Worm (Caenorhabditis elegans) whole organism, L4 larva: ENCODE data around the gene F58G11.4.

Experiments
- F37D6.2 ChIP-seq: sonication (generic microtip); optimal IDR thresholded peaks from 2 replicates; lab custom pipeline; 2016; ENCODE audit warnings: mild to moderate bottlenecking, missing genetic modification characterization, missing compliant biosample characterization
- R02D3.7 ChIP-seq: fragments of 150-350 bp; sonication (generic microtip); optimal IDR thresholded peaks from 3 replicates; lab custom pipeline; 2014; ENCODE audit warnings: missing biosample characterization, missing genetic modification characterization
- T20F7.1 ChIP-seq: fragments of 200-800 bp; sonication (Bioruptor generic); optimal IDR thresholded peaks from 2 replicates; lab custom pipeline; 2018; ENCODE audit warnings: mild to moderate bottlenecking, missing genetic modification characterization, missing compliant biosample characterization
- Y105C5A.15 ChIP-seq: fragments of 200-800 bp; sonication (Bioruptor generic); IDR thresholded peaks from 2 replicates; pipeline ENCODE4 v1.3.6; 2022; ENCODE audit warnings: missing genetic modification characterization, missing compliant biosample characterization
- ZK546.5 ChIP-seq, 2 experiments: sonication (generic microtip); optimal IDR thresholded peaks; 2 replicates each; lab custom pipeline; 2017; ENCODE audit warnings: missing biosample characterization in 2 of 2, missing genetic modification characterization in 2 of 2
- aly-2 ChIP-seq: sonication (generic microtip); optimal IDR thresholded peaks from 2 replicates; lab custom pipeline; 2018; ENCODE audit warnings: missing biosample characterization, missing genetic modification characterization
- ceh-82 ChIP-seq: sonication (generic microtip); optimal IDR thresholded peaks from 2 replicates; lab custom pipeline; 2017; ENCODE audit warnings: missing biosample characterization, missing genetic modification characterization
- ces-1 ChIP-seq: fragments of 150-350 bp; sonication (generic microtip); optimal IDR thresholded peaks from 4 replicates; lab custom pipeline; 2014; ENCODE audit warnings: missing biosample characterization, missing genetic modification reagents, missing genetic modification characterization
- daf-16 ChIP-seq, 3 experiments: sonication (generic microtip); optimal IDR thresholded peaks; 2 replicates each; lab custom pipeline; 2016 to 2017; ENCODE audit warnings: missing genetic modification characterization in 3 of 3, missing genetic modification reagents in 3 of 3, mild to moderate bottlenecking in 2 of 3, missing compliant biosample characterization in 2 of 3, missing biosample characterization in 1 of 3, moderate library complexity in 1 of 3
- dmd-9 ChIP-seq: fragments of 200-800 bp; sonication (Bioruptor generic); IDR thresholded peaks from 2 replicates; pipeline ENCODE4 v1.3.6; 2022; ENCODE audit warnings: missing genetic modification reagents, missing genetic modification characterization, missing compliant biosample characterization
- duxl-1 ChIP-seq: sonication (generic microtip); optimal IDR thresholded peaks from 2 replicates; lab custom pipeline; 2016; ENCODE audit warnings: mild to moderate bottlenecking, missing genetic modification characterization, moderate library complexity, missing compliant biosample characterization; ENCODE audit not compliant: poor library complexity
- dve-1 ChIP-seq: sonication (generic microtip); optimal IDR thresholded peaks from 2 replicates; lab custom pipeline; 2017; ENCODE audit warnings: antibody characterized with exemption, mild to moderate bottlenecking, missing genetic modification characterization, missing compliant biosample characterization; ENCODE audit not compliant: insufficient read depth
- egl-43 ChIP-seq: fragments of 200-800 bp; sonication (Bioruptor generic); IDR thresholded peaks from 2 replicates; pipeline ENCODE4 v1.3.6; 2022; ENCODE audit warnings: missing genetic modification reagents, missing genetic modification characterization, missing compliant biosample characterization
- fkh-10 ChIP-seq: fragments of 150-350 bp; optimal IDR thresholded peaks from 2 replicates; lab custom pipeline; 2014; ENCODE audit warnings: missing biosample characterization, missing genetic modification reagents, missing genetic modification characterization
- hlh-11 ChIP-seq: fragments of 200-800 bp; sonication (Bioruptor generic); optimal IDR thresholded peaks from 2 replicates; lab custom pipeline; 2018; ENCODE audit warnings: mild to moderate bottlenecking, missing genetic modification characterization, missing compliant biosample characterization
- lim-7 ChIP-seq: fragments of 200-800 bp; sonication (Bioruptor generic); IDR thresholded peaks from 2 replicates; pipeline ENCODE4 v1.3.6; 2022; ENCODE audit warnings: missing genetic modification characterization, missing compliant biosample characterization
- lin-1 ChIP-seq: fragments of 200-800 bp; sonication (Bioruptor generic); IDR thresholded peaks from 2 replicates; pipeline ENCODE4 v1.3.6; 2022; ENCODE audit warnings: missing genetic modification reagents, missing genetic modification characterization, missing compliant biosample characterization
- lin-15B ChIP-seq: fragments of 150-350 bp; sonication (generic microtip); optimal IDR thresholded peaks from 3 replicates; lab custom pipeline; 2014; ENCODE audit warnings: missing biosample characterization, missing genetic modification characterization
- lin-29 ChIP-seq: fragments of 200-800 bp; sonication (Bioruptor generic); IDR thresholded peaks from 2 replicates; pipeline ENCODE4 v1.3.6; 2022; ENCODE audit warnings: missing genetic modification reagents, missing genetic modification characterization, missing compliant biosample characterization
- lin-39 ChIP-seq: fragments of 150-350 bp; optimal IDR thresholded peaks from 2 replicates; lab custom pipeline; 2014; ENCODE audit warnings: missing biosample characterization, missing genetic modification reagents, missing genetic modification characterization
- lir-3 ChIP-seq: sonication (generic microtip); optimal IDR thresholded peaks from 2 replicates; lab custom pipeline; 2016; ENCODE audit warnings: mild to moderate bottlenecking, missing genetic modification characterization, missing compliant biosample characterization
- lsy-2 ChIP-seq, 2 experiments: fragments of 150-350 bp in 1 of 2; sonication (generic microtip) in 1 of 2; optimal IDR thresholded peaks; 2 replicates each; lab custom pipeline; 2014 to 2017; ENCODE audit warnings: missing biosample characterization in 2 of 2, missing genetic modification characterization in 2 of 2
- madf-9 ChIP-seq: fragments of 200-800 bp; sonication (Bioruptor generic); conservative IDR thresholded peaks from 2 replicates; pipeline ENCODE4 v1.3.6; 2022; ENCODE audit warnings: missing genetic modification reagents, missing genetic modification characterization, missing compliant biosample characterization
- mdl-1 ChIP-seq, 2 experiments: fragments of 150-350 bp in 1 of 2; sonication (generic microtip) in 1 of 2; optimal IDR thresholded peaks; 2 replicates each; lab custom pipeline; 2014 to 2017; ENCODE audit warnings: missing biosample characterization in 2 of 2, missing genetic modification characterization in 2 of 2
- mep-1 ChIP-seq: fragments of 150-350 bp; sonication (generic microtip); optimal IDR thresholded peaks from 3 replicates; lab custom pipeline; 2014; ENCODE audit warnings: missing biosample characterization, missing genetic modification characterization
- mxl-2 ChIP-seq: fragments of 200-800 bp; sonication (Bioruptor generic); conservative IDR thresholded peaks from 2 replicates; pipeline ENCODE4 v1.3.6; 2022; ENCODE audit warnings: missing genetic modification reagents, missing genetic modification characterization, missing compliant biosample characterization
- nhr-102 ChIP-seq: sonication (generic microtip); optimal IDR thresholded peaks from 2 replicates; lab custom pipeline; 2016; ENCODE audit warnings: mild to moderate bottlenecking, missing genetic modification characterization, moderate library complexity, missing compliant biosample characterization
- nhr-237 ChIP-seq: sonication (generic microtip); optimal IDR thresholded peaks from 2 replicates; lab custom pipeline; 2017; ENCODE audit warnings: missing biosample characterization, missing genetic modification characterization
- nhr-42 ChIP-seq: fragments of 200-800 bp; sonication (Bioruptor generic); IDR thresholded peaks from 2 replicates; pipeline ENCODE4 v1.3.6; 2022; ENCODE audit warnings: missing genetic modification characterization, missing compliant biosample characterization
- nhr-6 ChIP-seq: fragments of 150-350 bp; optimal IDR thresholded peaks from 2 replicates; lab custom pipeline; 2014; ENCODE audit warnings: missing biosample characterization, missing genetic modification characterization
- nhr-76 ChIP-seq: fragments of 150-350 bp; optimal IDR thresholded peaks from 2 replicates; lab custom pipeline; 2014; ENCODE audit warnings: missing biosample characterization, missing genetic modification characterization
- nhr-77 ChIP-seq: fragments of 150-350 bp; optimal IDR thresholded peaks from 2 replicates; lab custom pipeline; 2014; ENCODE audit warnings: missing biosample characterization, missing genetic modification characterization
- pha-4 ChIP-seq, 2 experiments: fragments of 150-350 bp in 1 of 2; fragments of 200-800 bp in 1 of 2; sonication (Bioruptor generic) in 1 of 2; IDR thresholded peaks in 1 of 2; optimal IDR thresholded peaks in 1 of 2; 2 replicates each; pipeline versions ENCODE4 v1.3.6 to Lab custom; 2014 to 2022; ENCODE audit warnings: missing genetic modification characterization in 2 of 2, missing genetic modification reagents in 2 of 2, missing biosample characterization in 1 of 2, missing compliant biosample characterization in 1 of 2
- php-3 ChIP-seq: fragments of 200-800 bp; sonication (Bioruptor generic); IDR thresholded peaks from 2 replicates; pipeline ENCODE4 v1.3.6; 2022; ENCODE audit warnings: missing genetic modification reagents, missing genetic modification characterization, missing compliant biosample characterization
- pqm-1 ChIP-seq: sonication (generic microtip); optimal IDR thresholded peaks from 2 replicates; lab custom pipeline; 2017; ENCODE audit warnings: missing biosample characterization, missing genetic modification characterization
- rbr-2 ChIP-seq: sonication (generic microtip); optimal IDR thresholded peaks from 2 replicates; lab custom pipeline; 2016; ENCODE audit warnings: missing genotype, missing genetic modification characterization, missing compliant biosample characterization
- set-16 ChIP-seq: fragments of 200-800 bp; sonication (Bioruptor generic); IDR thresholded peaks from 2 replicates; pipeline ENCODE4 v1.3.6; 2022; ENCODE audit warnings: missing genetic modification reagents, missing genetic modification characterization, missing compliant biosample characterization
- skn-1 ChIP-seq: fragments of 150-350 bp; optimal IDR thresholded peaks from 2 replicates; lab custom pipeline; 2014; ENCODE audit warnings: missing biosample characterization, missing genetic modification characterization
- snpc-1.2 ChIP-seq: fragments of 200-800 bp; sonication (Bioruptor generic); IDR thresholded peaks from 2 replicates; pipeline ENCODE4 v1.3.6; 2022; ENCODE audit warnings: missing genetic modification reagents, missing genetic modification characterization, missing compliant biosample characterization
- zfp-2 ChIP-seq: sonication (generic microtip); optimal IDR thresholded peaks from 2 replicates; lab custom pipeline; 2016; ENCODE audit warnings: mild to moderate bottlenecking, missing genetic modification characterization, missing compliant biosample characterization
- zip-2 ChIP-seq: fragments of 150-350 bp; optimal IDR thresholded peaks from 2 replicates; lab custom pipeline; 2014; ENCODE audit warnings: missing biosample characterization, missing genetic modification characterization
- ztf-11 ChIP-seq: fragments of 150-350 bp; optimal IDR thresholded peaks from 2 replicates; lab custom pipeline; 2014; ENCODE audit warnings: missing biosample characterization, missing genetic modification characterization

Gene F58G11.4

DNA sequence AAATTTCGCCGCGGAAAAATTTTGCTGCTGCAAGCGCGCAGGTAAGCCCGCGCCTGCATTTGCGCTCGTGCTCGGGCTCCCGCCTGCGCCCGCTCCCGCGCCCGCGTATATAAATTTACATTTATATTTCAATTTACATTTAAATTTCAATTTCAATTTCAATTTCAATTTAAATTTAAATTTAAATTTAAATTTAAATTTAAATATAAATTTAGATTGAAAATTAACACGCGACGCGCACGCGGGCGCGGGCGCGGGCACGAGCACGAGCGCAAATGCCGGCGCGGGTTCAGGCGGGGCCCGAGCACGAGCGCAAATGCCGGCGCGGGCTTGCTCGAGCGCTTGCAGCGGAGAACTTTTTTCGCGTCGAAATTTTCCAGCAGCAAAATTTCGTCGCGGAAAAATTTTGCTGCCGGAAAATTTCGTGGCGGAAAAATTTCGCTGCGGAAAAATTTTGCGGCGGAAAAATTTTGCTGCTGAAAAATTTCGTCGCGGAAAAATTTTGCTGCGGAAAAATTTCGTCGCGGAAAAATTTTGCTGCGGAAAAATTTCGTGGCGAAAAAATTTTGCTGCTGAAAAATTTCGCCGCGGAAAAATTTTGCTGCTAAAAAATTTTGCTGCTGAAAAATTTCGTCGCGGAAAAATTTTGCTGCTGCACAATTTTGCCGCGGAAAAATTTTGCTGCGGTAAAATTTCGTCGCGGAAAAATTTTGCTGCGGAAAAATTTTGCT is 26.4 kb upstream of the F58G11.4 start (continued):
- TF ChIP-seq mxl-2 (GFP tag; lab: Robert Waterston, UW) (0 out of 2 replicates have a peak, but pooled peaks have one; percentile 33), ces-1 (GFP tag; lab: Kevin White, UChicago) (no peak), lin-1 (GFP tag; lab: Robert Waterston, UW) (0 out of 2 replicates have a peak, but pooled peaks have one; percentile 8), lsy-2 (tag; optimal IDR thresholded peaks at IDR 0.05; lab: Kevin White, UChicago) (no peak), T20F7.1 (GFP tag; lab: Kevin White, UChicago) (no peak)

DNA sequence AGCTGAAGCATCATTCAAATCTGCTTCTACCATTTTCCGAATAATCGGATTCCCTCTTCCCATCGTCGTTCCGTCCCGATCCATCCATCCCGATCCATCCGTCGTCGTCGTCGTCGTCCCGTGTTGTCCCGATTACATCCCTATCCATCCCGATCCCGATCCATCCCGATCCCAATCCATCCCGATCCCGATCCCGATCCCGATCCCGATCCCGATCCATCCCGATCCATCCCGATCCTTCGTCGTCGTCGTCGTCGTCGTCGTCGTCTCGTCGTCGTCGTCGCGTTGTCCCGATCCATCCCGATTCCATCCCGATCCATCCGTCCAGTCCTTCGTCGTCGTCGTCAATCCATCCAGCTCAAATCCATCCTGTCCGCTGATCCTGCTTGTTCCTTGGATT is 25.2 kb upstream of the F58G11.4 start:
- TF ChIP-seq F37D6.2 (tag; lab: Kevin White, UChicago) (no peak), set-16 (GFP tag; lab: Robert Waterston, UW) (peak; percentile 85)
- TF ChIP-seq, all 104 proteins: peak for 1

DNA sequence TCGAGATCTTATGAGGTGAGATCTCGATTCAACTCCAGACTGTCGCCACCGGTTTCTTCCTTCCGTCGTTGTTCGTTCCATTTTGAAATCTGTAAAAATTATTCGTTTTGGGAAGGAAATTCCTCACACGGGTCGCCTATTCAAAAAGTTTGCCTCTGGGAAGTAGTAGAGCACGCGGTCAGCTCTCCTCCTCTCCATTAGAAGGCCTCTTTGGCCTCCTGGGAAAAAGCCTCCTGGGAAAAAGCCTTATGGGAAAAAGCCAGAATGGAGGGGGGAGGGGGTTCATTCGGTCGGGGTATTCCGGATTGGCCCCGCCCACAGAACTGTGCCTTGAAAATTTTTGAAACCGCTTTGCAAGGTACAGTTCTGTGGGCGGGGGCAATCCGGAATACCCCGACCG is 24.8 kb upstream of the F58G11.4 start:
- no peak for TF ChIP-seq nhr-42 (GFP tag; lab: Robert Waterston, UW)
- 0 out of 2 replicates have a peak, but pooled peaks have one; percentile 24 for TF ChIP-seq lim-7
- TF ChIP-seq, all 104 proteins: peak for 1

DNA sequence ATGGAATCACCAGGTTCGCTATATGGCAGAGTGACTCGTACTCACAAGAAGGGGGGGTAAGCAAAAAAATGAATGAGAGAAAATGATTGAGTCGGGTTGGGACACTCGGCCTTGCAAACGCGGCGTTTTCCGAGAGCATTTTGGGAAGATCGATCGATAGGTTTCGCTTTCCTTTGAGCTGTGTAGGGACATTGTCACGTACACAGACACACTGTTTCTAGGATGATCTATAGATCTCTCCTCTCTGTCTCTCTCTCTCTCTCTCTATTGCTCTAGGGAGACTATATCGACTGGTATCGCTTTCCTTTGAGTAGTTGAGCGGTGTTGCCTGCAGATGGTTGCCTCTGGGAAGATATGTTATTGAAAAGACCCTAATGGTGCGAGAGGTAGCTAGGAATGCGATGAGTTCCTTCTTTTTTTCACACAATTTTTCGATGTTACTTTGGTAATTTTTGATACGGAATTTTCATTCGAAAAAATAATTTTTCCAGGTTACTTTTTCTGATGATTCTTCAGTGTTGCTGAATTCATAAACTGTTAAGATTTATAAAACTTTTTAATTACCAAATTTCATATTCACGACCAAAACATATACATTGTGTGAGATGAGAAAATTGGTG is 22.5 kb upstream of the F58G11.4 start, which contains the start of gene H37A05.4:
Gene H37A05.4, minus strand, starts transcription at position 51 of the 620 bp plus-strand sequence.
- no peak for TF ChIP-seq snpc-1.2 (GFP tag; lab: Robert Waterston, UW)
- no peak for TF ChIP-seq nhr-77
- TF ChIP-seq zip-2 (tag; lab: Kevin White, UChicago), result peak; percentile 35
- peak; percentile 44; the same call in 1 of the 2 replicates for TF ChIP-seq php-3 (GFP tag; lab: Robert Waterston, UW)
- TF ChIP-seq lin-29 (GFP tag; lab: Robert Waterston, UW), result no peak
- TF ChIP-seq hlh-11, result peak; percentile 23
- no peak for TF ChIP-seq zfp-2 (tag; lab: Kevin White, UChicago)
- peak; percentile 81 for TF ChIP-seq Y105C5A.15 (GFP tag; lab: Robert Waterston, UW)
- TF ChIP-seq ztf-11 (tag; lab: Kevin White, UChicago), result no peak
- no peak for TF ChIP-seq lim-7
- no peak for TF ChIP-seq fkh-10 (GFP tag; lab: Kevin White, UChicago)
- TF ChIP-seq R02D3.7, result no peak
- TF ChIP-seq nhr-76, result no peak
- no peak for TF ChIP-seq ZK546.5 (tag; optimal IDR thresholded peaks at IDR 0.05; lab: Kevin White, UChicago)
- no peak for TF ChIP-seq lin-15B (tag; lab: Kevin White, UChicago)
- no peak for TF ChIP-seq pqm-1 (tag; lab: Kevin White, UChicago)
- no peak for TF ChIP-seq lir-3 (tag; lab: Kevin White, UChicago)
- TF ChIP-seq madf-9 (GFP tag; lab: Robert Waterston, UW), result no peak
- no peak for TF ChIP-seq dmd-9 (GFP tag; lab: Robert Waterston, UW)
- no peak for TF ChIP-seq skn-1 (tag; lab: Kevin White, UChicago)
- peak; percentile 84 for TF ChIP-seq duxl-1 (tag; lab: Kevin White, UChicago)
- no peak for TF ChIP-seq nhr-6 (tag; lab: Kevin White, UChicago)
- TF ChIP-seq daf-16 (GFP tag; optimal IDR thresholded peaks at IDR 0.05; lab: Kevin White, UChicago), result no peak
- no peak for TF ChIP-seq daf-16 (tag; optimal IDR thresholded peaks at IDR 0.05; lab: Kevin White, UChicago)
- TF ChIP-seq T20F7.1 (GFP tag; lab: Kevin White, UChicago), result no peak
- peak; percentile 29 for TF ChIP-seq dve-1 (tag; lab: Kevin White, UChicago)
- peak; percentile 88 for TF ChIP-seq nhr-102 (tag; lab: Kevin White, UChicago)
- no peak for TF ChIP-seq ceh-82 (tag; lab: Kevin White, UChicago)
- no peak for TF ChIP-seq lsy-2 (tag; optimal IDR thresholded peaks at IDR 0.05; lab: Kevin White, UChicago)
- TF ChIP-seq mdl-1 (tag; optimal IDR thresholded peaks at IDR 0.05; lab: Kevin White, UChicago), result no peak
- TF ChIP-seq aly-2 (tag; lab: Kevin White, UChicago), result no peak
- TF ChIP-seq egl-43, result 0 out of 2 replicates have a peak, but pooled peaks have one; percentile 35
- TF ChIP-seq nhr-237, result no peak
- no peak for TF ChIP-seq rbr-2
- no peak for TF ChIP-seq lin-39
- peak; percentile 91 for TF ChIP-seq mep-1 (tag; lab: Kevin White, UChicago)
- no peak for TF ChIP-seq ces-1 (GFP tag; lab: Kevin White, UChicago)
- peak; percentile 51; the same call in 1 of the 2 replicates for TF ChIP-seq pha-4 (GFP tag; IDR thresholded peaks at IDR 0.05; lab: Robert Waterston, UW)
- no peak for TF ChIP-seq pha-4 (tag; optimal IDR thresholded peaks at IDR 0.05; lab: Kevin White, UChicago)
